Worm (Caenorhabditis elegans): ENCODE results near the gene F46B6.4.

F46B6.4 gene

ce11 chrV:9739402-9739801, 39.9 kb downstream of the F46B6.4 start, which contains the start of gene marc-1:
marc-1 (plus strand) TSS chrV:9739702.
- TF ChIP-seq lin-32 (GFP tag; optimal IDR thresholded peaks at IDR 0.05) (no peak), nhr-237 (tag; optimal IDR thresholded peaks at IDR 0.05) (no peak), lin-13 (tag; optimal IDR thresholded peaks at IDR 0.05) (no peak), drap-1 (GFP tag; optimal IDR thresholded peaks at IDR 0.05) (no peak), M03D4.4 (tag; optimal IDR thresholded peaks at IDR 0.05) (no peak), sptf-1 (tag; optimal IDR thresholded peaks at IDR 0.05) (no peak), ces-1 (GFP tag; optimal IDR thresholded peaks at IDR 0.05) (no peak), pha-4 (tag; optimal IDR thresholded peaks at IDR 0.05) (no peak), nhr-28 (tag; optimal IDR thresholded peaks at IDR 0.05) (no peak), ceh-83 (GFP tag; optimal IDR thresholded peaks at IDR 0.05) (no peak), ceh-39 (tag; optimal IDR thresholded peaks at IDR 0.05) (no peak), flh-1 (GFP tag; optimal IDR thresholded peaks at IDR 0.05) (no peak), nhr-12 (tag; optimal IDR thresholded peaks at IDR 0.05) (no peak), mab-5 (tag; optimal IDR thresholded peaks at IDR 0.05) (no peak), mls-2 (tag; optimal IDR thresholded peaks at IDR 0.05) (no peak)

ce11 chrV:9738077-9738705, 41.1 kb downstream of the F46B6.4 start:
- TF ChIP-seq unc-62 (GFP tag; optimal IDR thresholded peaks at IDR 0.05) (no peak), blmp-1 (tag; optimal IDR thresholded peaks at IDR 0.05) (no peak), ceh-83 (GFP tag; optimal IDR thresholded peaks at IDR 0.05) (no peak), ztf-11 (tag; optimal IDR thresholded peaks at IDR 0.05) (no peak), flh-1 (GFP tag; optimal IDR thresholded peaks at IDR 0.05) (no peak), bed-3 (GFP tag; optimal IDR thresholded peaks at IDR 0.05) (no peak), snpc-4 (tag; optimal IDR thresholded peaks at IDR 0.05) (no peak), pha-4 (tag; optimal IDR thresholded peaks at IDR 0.05) (no peak), zip-8 (tag; optimal IDR thresholded peaks at IDR 0.05) (no peak), mls-2 (tag; optimal IDR thresholded peaks at IDR 0.05) (no peak), sem-2 (GFP tag; optimal IDR thresholded peaks at IDR 0.05) (no peak), tbx-8 (GFP tag; optimal IDR thresholded peaks at IDR 0.05) (no peak), cnd-1 (tag; optimal IDR thresholded peaks at IDR 0.05) (no peak)

ce11 chrV:9737287-9737686, 42.0 kb downstream of the F46B6.4 start, which contains the start of gene aqp-4:
aqp-4 (plus strand) TSS chrV:9737556.
- TF ChIP-seq nhr-28 (tag; optimal IDR thresholded peaks at IDR 0.05) (no peak), unc-62 (GFP tag; optimal IDR thresholded peaks at IDR 0.05) (no peak), ces-1 (GFP tag; optimal IDR thresholded peaks at IDR 0.05) (no peak), ztf-11 (tag; optimal IDR thresholded peaks at IDR 0.05) (no peak), drap-1 (GFP tag; optimal IDR thresholded peaks at IDR 0.05) (no peak), tbx-8 (GFP tag; optimal IDR thresholded peaks at IDR 0.05) (no peak), flh-1 (GFP tag; optimal IDR thresholded peaks at IDR 0.05) (no peak), mep-1 (tag; optimal IDR thresholded peaks at IDR 0.05) (no peak), ceh-43 (GFP tag; optimal IDR thresholded peaks at IDR 0.05) (no peak), pha-4 (tag; optimal IDR thresholded peaks at IDR 0.05) (no peak), ceh-39 (tag; optimal IDR thresholded peaks at IDR 0.05) (no peak), blmp-1 (tag; optimal IDR thresholded peaks at IDR 0.05) (no peak), cnd-1 (tag; optimal IDR thresholded peaks at IDR 0.05) (no peak), hlh-1 (tag; optimal IDR thresholded peaks at IDR 0.05) (no peak), sptf-1 (tag; optimal IDR thresholded peaks at IDR 0.05) (no peak), sem-2 (GFP tag; optimal IDR thresholded peaks at IDR 0.05) (no peak), nhr-12 (tag; optimal IDR thresholded peaks at IDR 0.05) (no peak), ceh-83 (GFP tag; optimal IDR thresholded peaks at IDR 0.05) (no peak), nhr-76 (tag; optimal IDR thresholded peaks at IDR 0.05) (no peak)

- TF ChIP-seq bed-3 (GFP tag; optimal IDR thresholded peaks at IDR 0.05) (no peak), elt-1 (tag; optimal IDR thresholded peaks at IDR 0.05; ENCODE audit: borderline replicate concordance, insufficient read depth) (no peak), nhr-237 (tag; optimal IDR thresholded peaks at IDR 0.05) (no peak), mls-2 (tag; optimal IDR thresholded peaks at IDR 0.05) (no peak), lin-13 (tag; optimal IDR thresholded peaks at IDR 0.05) (no peak), flh-1 (GFP tag; optimal IDR thresholded peaks at IDR 0.05) (no peak), ztf-11 (tag; optimal IDR thresholded peaks at IDR 0.05) (no peak), M03D4.4 (tag; optimal IDR thresholded peaks at IDR 0.05) (no peak), unc-39 (tag; optimal IDR thresholded peaks at IDR 0.05) (no peak), mep-1 (tag; optimal IDR thresholded peaks at IDR 0.05) (no peak), sem-2 (GFP tag; optimal IDR thresholded peaks at IDR 0.05) (no peak), cnd-1 (tag; optimal IDR thresholded peaks at IDR 0.05) (no peak), ham-2 (GFP tag; optimal IDR thresholded peaks at IDR 0.05) (no peak), hlh-1 (tag; optimal IDR thresholded peaks at IDR 0.05) (no peak), unc-62 (GFP tag; optimal IDR thresholded peaks at IDR 0.05) (no peak), tbx-8 (GFP tag; optimal IDR thresholded peaks at IDR 0.05) (no peak)
These were observed 45.3 kb downstream of the F46B6.4 start, which contains the start of gene cal-7 for ce11 chrV:9733920-9734454. cal-7 (plus strand) TSS chrV:9734103.

Measured in whole organism, mixed stage, embryonic.